Fruit fly (Drosophila melanogaster): Measurements from ENCODE around the gene Vps16A.

Gene Vps16A

DNA sequence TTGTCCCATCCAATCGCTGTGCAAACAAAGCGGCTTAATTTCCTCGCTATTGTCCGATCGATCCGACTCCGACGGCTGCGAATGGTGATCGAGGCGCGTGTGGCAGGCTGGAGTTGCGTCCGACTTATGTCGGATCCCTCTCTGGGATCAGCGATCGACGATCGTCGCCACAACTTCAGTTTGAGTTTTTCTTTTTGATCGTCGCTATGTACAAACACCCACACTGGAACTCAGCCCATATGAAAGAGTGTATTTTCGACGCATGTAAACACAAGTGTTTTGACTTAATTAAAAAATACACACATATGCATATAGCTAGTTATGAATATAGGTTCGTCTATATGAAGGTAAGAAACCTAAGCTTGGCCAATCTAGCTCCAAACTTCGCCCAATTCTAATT is 2.8 kb upstream of the Vps16A start, which contains the start of gene sage:
TSS of gene sage (minus strand) at position 101 of the 400 bp plus-strand sequence.
- no peak for TF ChIP-seq noc (tag; optimal IDR thresholded peaks at IDR 0.05)

- no peak for TF ChIP-seq noc (tag; optimal IDR thresholded peaks at IDR 0.05)
Measured at dm6 chr3R:9287710-9288109, 20.9 kb downstream of the Vps16A start.

DNA sequence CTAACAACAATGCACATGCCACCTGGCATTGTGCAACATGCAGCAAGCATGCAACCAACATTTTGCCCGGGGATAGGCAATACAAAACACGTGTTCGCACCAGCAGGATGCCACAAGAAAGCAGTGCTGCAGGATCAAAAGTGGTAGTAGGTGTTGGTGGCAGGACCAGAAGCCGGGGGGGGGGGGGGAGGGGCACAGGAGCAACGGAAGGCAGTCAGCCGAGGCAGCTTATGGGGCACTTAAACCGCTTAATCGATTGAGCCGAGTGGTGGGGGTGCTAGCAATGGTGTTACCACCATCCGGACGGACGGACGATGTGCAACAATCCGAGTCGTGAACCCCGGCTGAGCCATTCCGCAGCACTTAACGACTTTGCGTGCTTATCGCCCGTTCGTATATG is 30.3 kb downstream of the Vps16A start:
- no peak for TF ChIP-seq noc (tag; optimal IDR thresholded peaks at IDR 0.05)
